Fruit fly (Drosophila melanogaster) whole organism: ENCODE data around the gene CG33695.

Experiments
- CG8478 ChIP-seq: fragments of >200 bp; optimal IDR thresholded peaks from 2 replicates; lab custom pipeline; 2018; ENCODE audit warnings: inconsistent platforms
- EcR ChIP-seq, 2 experiments: fragments of >200 bp; optimal IDR thresholded peaks; 2 replicates each; lab custom pipeline; 2017; ENCODE audit warnings: missing biosample characterization in 2 of 2, missing genetic modification characterization in 2 of 2, missing genetic modification reagents in 2 of 2
- pan ChIP-seq: fragments of >200 bp; optimal IDR thresholded peaks from 2 replicates; lab custom pipeline; 2017
- usp ChIP-seq: fragments of >200 bp; optimal IDR thresholded peaks from 2 replicates; lab custom pipeline; 2017; ENCODE audit warnings: missing biosample characterization, missing genetic modification characterization, mixed read lengths

- TF ChIP-seq pan (lab: Kevin White, UChicago) (no peak), CG8478 (no peak), usp (GFP tag; lab: Kevin White, UChicago) (no peak), EcR (GFP tag; optimal IDR thresholded peaks at IDR 0.05; lab: Kevin White, UChicago) (no peak)
These were observed 4.1 kb downstream of the CG33695 start, which contains the start of gene mre11 for dm6 chr2L:11281930-11282329.
